Worm (Caenorhabditis elegans) whole organism, L4/young adult: ENCODE measurements around the gene trpa-1.

Experiments used
- W03F9.2 ChIP-seq: fragments of 150-350 bp; optimal IDR thresholded peaks from 2 replicates; lab custom pipeline; 2014; ENCODE audit warnings: missing biosample characterization, missing genetic modification characterization
- dao-5 ChIP-seq: sonication (generic microtip); optimal IDR thresholded peaks from 2 replicates; lab custom pipeline; 2016; ENCODE audit warnings: missing genotype, missing genetic modification characterization, moderate library complexity, missing compliant biosample characterization
- him-1 ChIP-seq: sonication (generic microtip); optimal IDR thresholded peaks from 2 replicates; lab custom pipeline; 2016; ENCODE audit warnings: missing genotype, missing genetic modification reagents, missing genetic modification characterization, missing compliant biosample characterization

DNA sequence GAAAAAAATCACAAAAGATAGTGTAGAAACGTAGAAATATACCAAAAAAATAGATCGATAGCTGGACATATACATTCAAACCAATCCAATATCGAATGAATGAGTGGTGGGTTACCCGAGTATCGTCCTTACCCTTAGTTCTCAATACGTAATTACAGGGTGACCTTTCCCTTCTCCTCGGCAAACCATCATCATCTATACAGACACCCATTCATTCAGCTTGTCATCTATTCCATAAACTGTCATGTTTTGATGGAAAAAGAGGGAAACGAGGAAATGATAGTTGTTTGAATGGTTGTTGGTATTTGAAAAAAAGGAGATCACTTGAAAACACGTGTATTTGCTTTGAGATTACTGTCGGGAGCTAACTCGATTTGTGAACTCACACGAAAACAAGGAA lies 59.8 kb downstream of the trpa-1 start:
- TF ChIP-seq him-1 (tag; lab: Kevin White, UChicago) (no peak), dao-5 (no peak), W03F9.2 (no peak)
